Worm (Caenorhabditis elegans) whole organism, L4 larva: ENCODE measurements around the gene nsph-4.2.

Experiments used
- T20F7.1 ChIP-seq: fragments of 200-800 bp; sonication (Bioruptor generic); optimal IDR thresholded peaks from 2 replicates; lab custom pipeline; 2018; ENCODE audit warnings: mild to moderate bottlenecking, missing genetic modification characterization, missing compliant biosample characterization
- aha-1 ChIP-seq: fragments of 150-350 bp; peaks from one replicate; lab custom pipeline; 2014; ENCODE audit warnings: missing biosample characterization, missing genetic modification characterization
- ces-1 ChIP-seq: fragments of 150-350 bp; sonication (generic microtip); optimal IDR thresholded peaks from 4 replicates; lab custom pipeline; 2014; ENCODE audit warnings: missing biosample characterization, missing genetic modification reagents, missing genetic modification characterization
- lin-15B ChIP-seq: fragments of 150-350 bp; sonication (generic microtip); optimal IDR thresholded peaks from 3 replicates; lab custom pipeline; 2014; ENCODE audit warnings: missing biosample characterization, missing genetic modification characterization
- lin-29 ChIP-seq: fragments of 200-800 bp; sonication (Bioruptor generic); IDR thresholded peaks from 2 replicates; pipeline ENCODE4 v1.3.6; 2022; ENCODE audit warnings: missing genetic modification reagents, missing genetic modification characterization, missing compliant biosample characterization
- mdl-1 ChIP-seq, 2 experiments: fragments of 150-350 bp in 1 of 2; sonication (generic microtip) in 1 of 2; optimal IDR thresholded peaks; 2 replicates each; lab custom pipeline; 2014 to 2017; ENCODE audit warnings: missing biosample characterization in 2 of 2, missing genetic modification characterization in 2 of 2
- nhr-11 ChIP-seq: fragments of 150-350 bp; optimal IDR thresholded peaks from 2 replicates; lab custom pipeline; 2014; ENCODE audit warnings: missing biosample characterization, missing genetic modification characterization
- nhr-237 ChIP-seq: sonication (generic microtip); optimal IDR thresholded peaks from 2 replicates; lab custom pipeline; 2017; ENCODE audit warnings: missing biosample characterization, missing genetic modification characterization
- set-16 ChIP-seq: fragments of 200-800 bp; sonication (Bioruptor generic); IDR thresholded peaks from 2 replicates; pipeline ENCODE4 v1.3.6; 2022; ENCODE audit warnings: missing genetic modification reagents, missing genetic modification characterization, missing compliant biosample characterization
- skn-1 ChIP-seq: fragments of 150-350 bp; optimal IDR thresholded peaks from 2 replicates; lab custom pipeline; 2014; ENCODE audit warnings: missing biosample characterization, missing genetic modification characterization
- unc-39 ChIP-seq: sonication (generic microtip); optimal IDR thresholded peaks from 2 replicates; lab custom pipeline; 2017; ENCODE audit warnings: missing biosample characterization, missing genetic modification characterization
- zag-1 ChIP-seq: fragments of 150-350 bp; optimal IDR thresholded peaks from 2 replicates; lab custom pipeline; 2014; ENCODE audit warnings: missing biosample characterization, missing genetic modification characterization

DNA sequence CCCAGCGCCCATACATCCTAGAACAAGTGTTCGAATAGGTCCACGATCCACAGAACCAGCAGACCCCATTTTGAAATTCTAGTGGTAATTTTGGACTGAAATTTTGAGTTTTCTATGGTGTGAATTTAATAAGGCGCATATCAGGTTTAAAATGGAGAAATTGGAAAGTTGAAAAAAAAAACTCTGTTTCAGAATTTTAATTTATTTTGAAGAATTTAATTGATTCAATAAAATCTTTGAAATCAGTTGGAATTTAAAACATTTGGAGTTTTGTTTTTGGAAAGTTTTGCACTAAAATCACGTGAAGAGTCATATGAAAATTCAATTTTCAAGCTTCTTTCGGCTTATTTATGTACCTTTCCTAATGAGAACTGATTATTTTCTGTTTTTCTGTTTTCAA is 23.1 kb upstream of the nsph-4.2 start, which contains the start of gene gpa-18:
- TF ChIP-seq lin-15B (tag; lab: Kevin White, UChicago) = no peak
- TF ChIP-seq zag-1 (tag; lab: Kevin White, UChicago) = no peak
- no peak for TF ChIP-seq nhr-11
- no peak for TF ChIP-seq aha-1 (tag; lab: Kevin White, UChicago)
- no peak for TF ChIP-seq lin-29 (GFP tag; lab: Robert Waterston, UW)
- TF ChIP-seq unc-39 = no peak
- no peak for TF ChIP-seq nhr-237 (tag; lab: Kevin White, UChicago)
- no peak for TF ChIP-seq T20F7.1 (GFP tag; lab: Kevin White, UChicago)
- no peak for TF ChIP-seq set-16 (GFP tag; lab: Robert Waterston, UW)
- no peak for TF ChIP-seq mdl-1 (tag; optimal IDR thresholded peaks at IDR 0.05; lab: Kevin White, UChicago)
- no peak for TF ChIP-seq skn-1 (tag; lab: Kevin White, UChicago)
- TF ChIP-seq ces-1 (GFP tag; lab: Kevin White, UChicago) = no peak
